Fruit fly (Drosophila melanogaster): ENCODE data around the gene CG43145.

The CG43145 gene

dm6 chr2L:3675770-3676169, 25.9 kb upstream of the CG43145 start (continued):
- TF ChIP-seq pros (GFP tag; optimal IDR thresholded peaks at IDR 0.05): no peak
- TF ChIP-seq dmrt11E (tag; optimal IDR thresholded peaks at IDR 0.05): peak; percentile 67
- TF ChIP-seq nerfin-1 (tag; optimal IDR thresholded peaks at IDR 0.05): peak; percentile 19
- TF ChIP-seq az2 (GFP tag; optimal IDR thresholded peaks at IDR 0.05): peak; percentile 6
- TF ChIP-seq gsb-n (tag; optimal IDR thresholded peaks at IDR 0.05): peak; percentile 35
- TF ChIP-seq ttk (GFP tag; IDR thresholded peaks at IDR 0.05): 0 out of 2 replicates have a peak, but pooled peaks have one; percentile 20
- peak; percentile 61; the same call in 2 of the 3 replicates for TF ChIP-seq row (GFP tag; IDR thresholded peaks at IDR 0.05)
- TF ChIP-seq CG17802 (tag; optimal IDR thresholded peaks at IDR 0.05): peak; percentile 15
- TF ChIP-seq sna (GFP tag; IDR thresholded peaks at IDR 0.05; ENCODE audit: partially characterized antibody): no peak
- TF ChIP-seq CG30431 (GFP tag; optimal IDR thresholded peaks at IDR 0.05): peak; percentile 24
- peak; percentile 71 for TF ChIP-seq zfh1 (GFP tag; IDR thresholded peaks at IDR 0.05)
- TF ChIP-seq gem (tag; optimal IDR thresholded peaks at IDR 0.05): peak; percentile 55
- TF ChIP-seq CG2875 (GFP tag; optimal IDR thresholded peaks at IDR 0.05): peak; percentile 13
- 0 out of 2 replicates have a peak, but pooled peaks have one; percentile 7 for TF ChIP-seq E2f2 (GFP tag; IDR thresholded peaks at IDR 0.05)
- peak in 1 of 2 experiments; percentile 18 for TF ChIP-seq eve (GFP tag; optimal IDR thresholded peaks at IDR 0.05)
- TF ChIP-seq Hr39 (optimal IDR thresholded peaks at IDR 0.05): no peak
- TF ChIP-seq Rx (GFP tag; IDR thresholded peaks at IDR 0.05): peak; percentile 42; the same call in 1 of the 2 replicates
- peak; percentile 29 for TF ChIP-seq CG12391 (tag; optimal IDR thresholded peaks at IDR 0.05)
- TF ChIP-seq CG6254 (GFP tag; optimal IDR thresholded peaks at IDR 0.05): peak; percentile 32
- TF ChIP-seq CG15479 (GFP tag; optimal IDR thresholded peaks at IDR 0.05): no peak
- no peak for TF ChIP-seq wor (GFP tag; IDR thresholded peaks at IDR 0.05)
- 0 out of 3 replicates have a peak, but pooled peaks have one; percentile 23 for TF ChIP-seq Mrtf (GFP tag; IDR thresholded peaks at IDR 0.05)
- 0 out of 2 replicates have a peak, but pooled peaks have one; percentile 34 for TF ChIP-seq CG7372 (GFP tag; IDR thresholded peaks at IDR 0.05)
- TF ChIP-seq CG31441 (GFP tag; IDR thresholded peaks at IDR 0.05): peak; percentile 48; the same call in 1 of the 2 replicates
- peak; percentile 14 for TF ChIP-seq zf30C (GFP tag; optimal IDR thresholded peaks at IDR 0.05)
- TF ChIP-seq tap (tag; optimal IDR thresholded peaks at IDR 0.05): peak; percentile 11
- TF ChIP-seq sens (GFP tag): peak; percentile 89
- no peak for TF ChIP-seq CG34376 (GFP tag; optimal IDR thresholded peaks at IDR 0.05)
- peak; percentile 17 to 49 for TF ChIP-seq chif (GFP tag; optimal IDR thresholded peaks at IDR 0.05)
- no peak for TF ChIP-seq tll (GFP tag; optimal IDR thresholded peaks at IDR 0.05)

dm6 chr2L:3681338-3681737, 20.3 kb upstream of the CG43145 start:
- peak; percentile 50 for TF ChIP-seq tap (tag; optimal IDR thresholded peaks at IDR 0.05)
- no peak for TF ChIP-seq CG12104 (GFP tag; optimal IDR thresholded peaks at IDR 0.05)
- no peak for TF ChIP-seq z (GFP tag; IDR thresholded peaks at IDR 0.05)
- TF ChIP-seq scrt (GFP tag; optimal IDR thresholded peaks at IDR 0.05): no peak
- TF ChIP-seq stwl (tag; optimal IDR thresholded peaks at IDR 0.05): no peak
- no peak for TF ChIP-seq CG9876 (GFP tag; optimal IDR thresholded peaks at IDR 0.05)
- TF ChIP-seq CG2875 (GFP tag; optimal IDR thresholded peaks at IDR 0.05): no peak
- 0 out of 3 replicates have a peak, but pooled peaks have one; percentile 11 for TF ChIP-seq Mrtf (GFP tag; IDR thresholded peaks at IDR 0.05)
- no peak for TF ChIP-seq CG16813 (GFP tag; IDR thresholded peaks at IDR 0.05; ENCODE audit: partially characterized antibody)
- TF ChIP-seq CG17568 (GFP tag; optimal IDR thresholded peaks at IDR 0.05): no peak
- TF ChIP-seq Side (GFP tag; optimal IDR thresholded peaks at IDR 0.05): no peak
- TF ChIP-seq CG13775 (GFP tag; optimal IDR thresholded peaks at IDR 0.05): no peak
- peak; percentile 31; the same call in 1 of the 2 replicates for TF ChIP-seq crol (GFP tag; IDR thresholded peaks at IDR 0.05)
- TF ChIP-seq pros (GFP tag; optimal IDR thresholded peaks at IDR 0.05): peak; percentile 57
